Worm (Caenorhabditis elegans) whole organism, L4 larva: ENCODE data around the gene T19D12.6.

ENCODE experiments used
- F10B5.3 ChIP-seq: sonication (generic microtip); optimal IDR thresholded peaks from 2 replicates; lab custom pipeline; 2016; ENCODE audit warnings: mild to moderate bottlenecking, missing genetic modification characterization, missing compliant biosample characterization
- T26A8.4 ChIP-seq: fragments of 200-800 bp; sonication (Bioruptor generic); IDR thresholded peaks from 2 replicates; pipeline ENCODE4 v1.3.6; 2022; ENCODE audit warnings: missing genetic modification characterization, missing compliant biosample characterization
- Y105C5A.15 ChIP-seq: fragments of 200-800 bp; sonication (Bioruptor generic); IDR thresholded peaks from 2 replicates; pipeline ENCODE4 v1.3.6; 2022; ENCODE audit warnings: missing genetic modification characterization, missing compliant biosample characterization
- Y48G9A.11 ChIP-seq: fragments of 200-800 bp; sonication (Bioruptor generic); IDR thresholded peaks from 2 replicates; pipeline ENCODE4 v1.3.6; 2022; ENCODE audit warnings: missing genetic modification reagents, missing genetic modification characterization, missing compliant biosample characterization
- Y75B8A.6 ChIP-seq: fragments of 200-800 bp; sonication (Bioruptor generic); IDR thresholded peaks from 2 replicates; pipeline ENCODE4 v1.3.6; 2022; ENCODE audit warnings: missing genetic modification reagents, missing genetic modification characterization, missing compliant biosample characterization
- ZK546.5 ChIP-seq, 2 experiments: sonication (generic microtip); optimal IDR thresholded peaks; 2 replicates each; lab custom pipeline; 2017; ENCODE audit warnings: missing biosample characterization in 2 of 2, missing genetic modification characterization in 2 of 2
- aly-2 ChIP-seq: sonication (generic microtip); optimal IDR thresholded peaks from 2 replicates; lab custom pipeline; 2018; ENCODE audit warnings: missing biosample characterization, missing genetic modification characterization
- ama-1 ChIP-seq: fragments of 150-350 bp; optimal IDR thresholded peaks from 2 replicates; lab custom pipeline; 2014; ENCODE audit warnings: inconsistent platforms, mixed read lengths
- arid-1 ChIP-seq: fragments of 200-800 bp; sonication (Bioruptor generic); conservative IDR thresholded peaks from 2 replicates; pipeline ENCODE4 v1.3.6; 2022; ENCODE audit warnings: missing genetic modification reagents, missing genetic modification characterization, missing compliant biosample characterization
- attf-4 ChIP-seq: sonication (generic microtip); optimal IDR thresholded peaks from 3 replicates; lab custom pipeline; 2017; ENCODE audit warnings: missing biosample characterization, missing genetic modification characterization
- ceh-20 ChIP-seq: fragments of 200-800 bp; sonication (Bioruptor generic); IDR thresholded peaks from 2 replicates; pipeline ENCODE4 v1.3.6; 2022; ENCODE audit warnings: missing genetic modification reagents, missing genetic modification characterization, missing compliant biosample characterization
- ceh-28 ChIP-seq: fragments of 150-350 bp; optimal IDR thresholded peaks from 2 replicates; lab custom pipeline; 2014; ENCODE audit warnings: missing biosample characterization, missing genetic modification reagents, missing genetic modification characterization
- ceh-32 ChIP-seq: sonication (generic microtip); optimal IDR thresholded peaks from 2 replicates; lab custom pipeline; 2016; ENCODE audit warnings: mild to moderate bottlenecking, missing genetic modification characterization, missing compliant biosample characterization; ENCODE audit not compliant: poor library complexity
- ctbp-1 ChIP-seq: fragments of 200-800 bp; sonication (Bioruptor generic); IDR thresholded peaks from 2 replicates; pipeline ENCODE4 v1.3.6; 2022; ENCODE audit warnings: missing genetic modification reagents, missing genetic modification characterization, missing compliant biosample characterization
- daf-16 ChIP-seq, 3 experiments: sonication (generic microtip); optimal IDR thresholded peaks; 2 replicates each; lab custom pipeline; 2016 to 2017; ENCODE audit warnings: missing genetic modification characterization in 3 of 3, missing genetic modification reagents in 3 of 3, mild to moderate bottlenecking in 2 of 3, missing compliant biosample characterization in 2 of 3, missing biosample characterization in 1 of 3, moderate library complexity in 1 of 3
- daf-19 ChIP-seq: fragments of 200-800 bp; sonication (Bioruptor generic); conservative IDR thresholded peaks from 2 replicates; pipeline ENCODE4 v1.3.6; 2022; ENCODE audit warnings: missing genetic modification characterization, missing compliant biosample characterization
- dmd-8 ChIP-seq: fragments of 200-800 bp; sonication (Bioruptor generic); IDR thresholded peaks from 2 replicates; pipeline ENCODE4 v1.3.6; 2022; ENCODE audit warnings: missing genetic modification characterization, missing compliant biosample characterization
- dmd-9 ChIP-seq: fragments of 200-800 bp; sonication (Bioruptor generic); IDR thresholded peaks from 2 replicates; pipeline ENCODE4 v1.3.6; 2022; ENCODE audit warnings: missing genetic modification reagents, missing genetic modification characterization, missing compliant biosample characterization
- duxl-1 ChIP-seq: sonication (generic microtip); optimal IDR thresholded peaks from 2 replicates; lab custom pipeline; 2016; ENCODE audit warnings: mild to moderate bottlenecking, missing genetic modification characterization, moderate library complexity, missing compliant biosample characterization; ENCODE audit not compliant: poor library complexity
- dve-1 ChIP-seq: sonication (generic microtip); optimal IDR thresholded peaks from 2 replicates; lab custom pipeline; 2017; ENCODE audit warnings: antibody characterized with exemption, mild to moderate bottlenecking, missing genetic modification characterization, missing compliant biosample characterization; ENCODE audit not compliant: insufficient read depth
- fkh-10 ChIP-seq: fragments of 150-350 bp; optimal IDR thresholded peaks from 2 replicates; lab custom pipeline; 2014; ENCODE audit warnings: missing biosample characterization, missing genetic modification reagents, missing genetic modification characterization
- hlh-11 ChIP-seq: fragments of 200-800 bp; sonication (Bioruptor generic); optimal IDR thresholded peaks from 2 replicates; lab custom pipeline; 2018; ENCODE audit warnings: mild to moderate bottlenecking, missing genetic modification characterization, missing compliant biosample characterization
- hlh-30 ChIP-seq: sonication (generic microtip); optimal IDR thresholded peaks from 2 replicates; lab custom pipeline; 2017; ENCODE audit warnings: antibody characterized with exemption, mild to moderate bottlenecking, missing genetic modification characterization, missing compliant biosample characterization; ENCODE audit not compliant: insufficient read depth
- jun-1 ChIP-seq: fragments of 150-350 bp; optimal IDR thresholded peaks from 2 replicates; lab custom pipeline; 2014; ENCODE audit warnings: missing biosample characterization, missing genetic modification reagents, missing genetic modification characterization
- lin-1 ChIP-seq: fragments of 200-800 bp; sonication (Bioruptor generic); IDR thresholded peaks from 2 replicates; pipeline ENCODE4 v1.3.6; 2022; ENCODE audit warnings: missing genetic modification reagents, missing genetic modification characterization, missing compliant biosample characterization
- lin-38 ChIP-seq: fragments of 200-800 bp; sonication (Bioruptor generic); IDR thresholded peaks from 2 replicates; pipeline ENCODE4 v1.3.6; 2022; ENCODE audit warnings: missing genetic modification reagents, missing genetic modification characterization, missing compliant biosample characterization
- lin-39 ChIP-seq: fragments of 150-350 bp; optimal IDR thresholded peaks from 2 replicates; lab custom pipeline; 2014; ENCODE audit warnings: missing biosample characterization, missing genetic modification reagents, missing genetic modification characterization
- lir-3 ChIP-seq: sonication (generic microtip); optimal IDR thresholded peaks from 2 replicates; lab custom pipeline; 2016; ENCODE audit warnings: mild to moderate bottlenecking, missing genetic modification characterization, missing compliant biosample characterization
- madf-5 ChIP-seq, 2 experiments: fragments of 200-800 bp; sonication (Bioruptor generic); IDR thresholded peaks; 2 replicates each; pipeline ENCODE4 v1.3.6; 2022; ENCODE audit warnings: missing compliant biosample characterization in 2 of 2, missing genetic modification characterization in 2 of 2
- mes-2 ChIP-seq: sonication (generic microtip); optimal IDR thresholded peaks from 2 replicates; lab custom pipeline; 2016; ENCODE audit warnings: missing genotype, mild to moderate bottlenecking, missing genetic modification characterization, missing compliant biosample characterization; ENCODE audit not compliant: poor library complexity, severe bottlenecking
- mxl-3 ChIP-seq: fragments of 200-800 bp; sonication (Bioruptor generic); optimal IDR thresholded peaks from 2 replicates; lab custom pipeline; 2018; ENCODE audit warnings: mild to moderate bottlenecking, missing genetic modification characterization, missing compliant biosample characterization
- nhr-10 ChIP-seq: fragments of 150-350 bp; optimal IDR thresholded peaks from 2 replicates; lab custom pipeline; 2014; ENCODE audit warnings: missing biosample characterization, missing genetic modification characterization
- nhr-41 ChIP-seq: fragments of 200-800 bp; sonication (Bioruptor generic); IDR thresholded peaks from 2 replicates; pipeline ENCODE4 v1.3.6; 2022; ENCODE audit warnings: missing genetic modification reagents, missing genetic modification characterization, missing compliant biosample characterization
- nhr-48 ChIP-seq: sonication (generic microtip); optimal IDR thresholded peaks from 2 replicates; lab custom pipeline; 2016; ENCODE audit warnings: mild to moderate bottlenecking, missing genetic modification characterization, missing compliant biosample characterization
- nhr-6 ChIP-seq: fragments of 150-350 bp; optimal IDR thresholded peaks from 2 replicates; lab custom pipeline; 2014; ENCODE audit warnings: missing biosample characterization, missing genetic modification characterization
- pha-4 ChIP-seq, 2 experiments: fragments of 150-350 bp in 1 of 2; fragments of 200-800 bp in 1 of 2; sonication (Bioruptor generic) in 1 of 2; IDR thresholded peaks in 1 of 2; optimal IDR thresholded peaks in 1 of 2; 2 replicates each; pipeline versions ENCODE4 v1.3.6 to Lab custom; 2014 to 2022; ENCODE audit warnings: missing genetic modification characterization in 2 of 2, missing genetic modification reagents in 2 of 2, missing biosample characterization in 1 of 2, missing compliant biosample characterization in 1 of 2
- skn-1 ChIP-seq: fragments of 150-350 bp; optimal IDR thresholded peaks from 2 replicates; lab custom pipeline; 2014; ENCODE audit warnings: missing biosample characterization, missing genetic modification characterization
- snpc-1.2 ChIP-seq: fragments of 200-800 bp; sonication (Bioruptor generic); IDR thresholded peaks from 2 replicates; pipeline ENCODE4 v1.3.6; 2022; ENCODE audit warnings: missing genetic modification reagents, missing genetic modification characterization, missing compliant biosample characterization
- zag-1 ChIP-seq: fragments of 150-350 bp; optimal IDR thresholded peaks from 2 replicates; lab custom pipeline; 2014; ENCODE audit warnings: missing biosample characterization, missing genetic modification characterization
- zfp-2 ChIP-seq: sonication (generic microtip); optimal IDR thresholded peaks from 2 replicates; lab custom pipeline; 2016; ENCODE audit warnings: mild to moderate bottlenecking, missing genetic modification characterization, missing compliant biosample characterization
- zfp-3 ChIP-seq: fragments of 200-800 bp; sonication (Bioruptor generic); conservative IDR thresholded peaks from 2 replicates; pipeline ENCODE4 v1.3.6; 2022; ENCODE audit warnings: missing genetic modification reagents, missing genetic modification characterization, missing compliant biosample characterization
- zip-11 ChIP-seq: fragments of 200-800 bp; sonication (Bioruptor generic); IDR thresholded peaks from 2 replicates; pipeline ENCODE4 v1.3.6; 2022; ENCODE audit warnings: missing genetic modification characterization, missing compliant biosample characterization
- ztf-11 ChIP-seq: fragments of 150-350 bp; optimal IDR thresholded peaks from 2 replicates; lab custom pipeline; 2014; ENCODE audit warnings: missing biosample characterization, missing genetic modification characterization

T19D12.6 gene

DNA sequence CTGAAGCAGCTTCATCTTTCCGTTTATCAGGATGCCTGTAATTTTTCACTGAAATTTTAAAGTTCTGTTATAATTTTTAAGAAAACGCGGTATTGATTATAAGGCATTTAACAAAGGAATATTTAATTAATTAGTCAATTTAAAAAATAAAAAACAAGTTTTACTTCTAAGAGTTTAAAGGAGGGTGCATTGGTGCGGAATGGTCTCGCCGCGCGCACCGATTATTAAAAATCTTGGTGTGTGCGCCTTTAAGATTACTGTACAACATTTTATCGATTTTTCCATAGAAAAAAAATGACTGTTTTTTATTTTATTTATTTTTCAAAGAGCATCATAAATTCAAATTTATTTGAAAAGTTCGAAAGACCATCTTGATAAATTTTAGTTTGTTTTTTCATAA, 45.4 kb downstream of the T19D12.6 start:
- TF ChIP-seq jun-1 (tag; lab: Kevin White, UChicago) (no peak), snpc-1.2 (GFP tag; lab: Robert Waterston, UW) (0 out of 2 replicates have a peak, but pooled peaks have one; percentile 30), lin-39 (tag; lab: Kevin White, UChicago) (no peak), nhr-41 (GFP tag; lab: Robert Waterston, UW) (no peak), lin-1 (GFP tag; lab: Robert Waterston, UW) (no peak)
- TF ChIP-seq, all 104 proteins: peak for 1

DNA sequence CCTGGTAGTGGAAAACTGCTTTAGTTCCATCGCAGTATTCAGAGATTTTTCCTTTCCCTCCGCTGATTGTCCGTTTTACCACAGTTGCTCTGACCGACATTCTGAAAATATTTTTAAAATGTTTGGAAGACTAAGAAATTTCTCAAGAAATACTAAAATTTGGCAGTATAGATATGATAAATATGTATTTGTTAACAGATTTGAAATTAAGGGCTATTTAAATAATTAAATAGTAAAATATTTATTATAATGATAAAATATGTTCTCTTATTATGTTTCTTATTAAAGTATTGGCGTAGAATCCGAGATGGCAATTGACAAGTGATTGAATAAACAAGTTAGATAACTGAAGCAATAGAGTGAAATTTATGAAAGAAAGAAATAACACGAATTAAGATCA, 48.8 kb downstream of the T19D12.6 start, which contains the start of gene aipr-1:
Gene aipr-1 (minus strand): TSS at position 101 of the 400 bp plus-strand sequence.
- TF ChIP-seq daf-19 (GFP tag; lab: Robert Waterston, UW) = no peak

DNA sequence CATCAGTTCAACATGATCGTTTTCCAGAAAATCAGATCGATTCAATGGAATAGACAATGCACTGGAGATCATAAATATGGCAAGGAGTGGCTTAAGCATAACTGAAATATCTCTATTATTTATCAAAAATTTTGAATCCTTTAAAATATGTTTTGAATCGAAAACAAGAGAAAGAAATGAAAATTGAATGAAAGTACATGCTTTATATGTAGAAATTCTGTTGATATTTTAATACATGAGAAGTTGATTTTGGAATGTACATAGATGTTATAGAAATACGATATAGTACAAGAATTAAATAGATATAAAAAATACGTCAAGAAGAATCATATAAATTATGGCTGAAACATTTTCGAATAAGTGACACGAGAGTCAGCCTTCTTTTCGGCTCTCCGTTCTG, 50.7 kb downstream of the T19D12.6 start, which contains the start of gene C56C10.9:
Gene C56C10.9 (minus strand): TSS at position 101 of the 400 bp plus-strand sequence.
- no peak for TF ChIP-seq Y75B8A.6 (GFP tag; lab: Robert Waterston, UW)
- TF ChIP-seq aly-2 (tag; lab: Kevin White, UChicago) = no peak
- TF ChIP-seq Y105C5A.15 (GFP tag; lab: Robert Waterston, UW) = no peak
- no peak for TF ChIP-seq ZK546.5 (tag; optimal IDR thresholded peaks at IDR 0.05; lab: Kevin White, UChicago)
- no peak for TF ChIP-seq ztf-11 (tag; lab: Kevin White, UChicago)
- TF ChIP-seq dmd-9 (GFP tag; lab: Robert Waterston, UW) = no peak
- no peak for TF ChIP-seq hlh-30 (tag; lab: Kevin White, UChicago)
- no peak for TF ChIP-seq daf-16 (GFP tag; optimal IDR thresholded peaks at IDR 0.05; lab: Kevin White, UChicago)
- TF ChIP-seq daf-16 (tag; optimal IDR thresholded peaks at IDR 0.05; lab: Kevin White, UChicago) = no peak
- TF ChIP-seq ceh-28 = no peak
- TF ChIP-seq mxl-3 = no peak
- TF ChIP-seq F10B5.3 (tag; lab: Kevin White, UChicago) = no peak
- no peak for TF ChIP-seq nhr-6 (tag; lab: Kevin White, UChicago)
- TF ChIP-seq lir-3 (tag; lab: Kevin White, UChicago) = no peak
- TF ChIP-seq nhr-10 = no peak
- TF ChIP-seq skn-1 (tag; lab: Kevin White, UChicago) = no peak
- TF ChIP-seq jun-1 (tag; lab: Kevin White, UChicago) = no peak
- TF ChIP-seq mes-2 (tag; lab: Kevin White, UChicago) = no peak
- TF ChIP-seq zag-1 (tag; lab: Kevin White, UChicago) = no peak

DNA sequence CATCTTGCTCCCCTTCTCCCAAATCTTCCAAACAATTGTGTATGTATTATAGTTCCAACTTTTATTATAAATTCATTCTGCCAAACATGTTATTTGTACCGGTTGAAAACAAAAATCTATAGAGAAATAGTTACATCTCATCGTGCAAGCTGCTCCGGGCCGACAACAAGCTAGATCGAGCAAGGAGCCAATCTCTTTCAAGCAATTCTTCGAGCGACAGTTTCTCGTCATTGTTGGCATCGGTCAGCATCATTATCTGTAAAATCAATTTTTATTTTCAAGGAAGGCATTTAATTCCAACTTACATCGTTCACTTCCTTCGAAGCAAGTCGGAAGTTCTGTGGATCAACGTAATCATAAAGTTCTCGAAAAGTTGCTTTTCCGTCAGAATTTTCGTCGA, 51.9 kb downstream of the T19D12.6 start:
- TF ChIP-seq madf-5 (GFP tag; IDR thresholded peaks at IDR 0.05; lab: Robert Waterston, UW) (no peak), T26A8.4 (GFP tag; lab: Robert Waterston, UW) (peak; percentile 30; the same call in 1 of the 2 replicates), lin-38 (GFP tag; lab: Robert Waterston, UW) (peak; percentile 41), ama-1 (no peak), zfp-3 (GFP tag; lab: Robert Waterston, UW) (no peak; the same call in 1 of the 2 replicates), fkh-10 (GFP tag; lab: Kevin White, UChicago) (no peak), Y75B8A.6 (GFP tag; lab: Robert Waterston, UW) (no peak), zfp-2 (tag; lab: Kevin White, UChicago) (no peak), ctbp-1 (no peak), dve-1 (no peak), ceh-32 (tag; lab: Kevin White, UChicago) (no peak), duxl-1 (tag; lab: Kevin White, UChicago) (no peak), zip-11 (GFP tag; lab: Robert Waterston, UW) (no peak), aly-2 (tag; lab: Kevin White, UChicago) (no peak), Y48G9A.11 (GFP tag; lab: Robert Waterston, UW) (peak; percentile 50; the same call in 1 of the 2 replicates), ceh-28 (no peak), lin-1 (GFP tag; lab: Robert Waterston, UW) (no peak), attf-4 (tag; lab: Kevin White, UChicago) (no peak), ceh-20 (GFP tag; lab: Robert Waterston, UW) (no peak), nhr-48 (tag; lab: Kevin White, UChicago) (no peak), nhr-6 (tag; lab: Kevin White, UChicago) (no peak), pha-4 (GFP tag; IDR thresholded peaks at IDR 0.05; lab: Robert Waterston, UW) (no peak; the same call in 1 of the 2 replicates), pha-4 (tag; optimal IDR thresholded peaks at IDR 0.05; lab: Kevin White, UChicago) (no peak), arid-1 (GFP tag; lab: Robert Waterston, UW) (peak; percentile 47; the same call in 1 of the 2 replicates), hlh-11 (tag; lab: Kevin White, UChicago) (no peak), dmd-8 (no peak), Y105C5A.15 (GFP tag; lab: Robert Waterston, UW) (no peak), snpc-1.2 (GFP tag; lab: Robert Waterston, UW) (peak; percentile 8; the same call in 1 of the 2 replicates)
